Worm (Caenorhabditis elegans) whole organism, L3 larva: Measurements from ENCODE around the gene Y7A5A.3.

Experiments used
- ama-1 ChIP-seq: fragments of 150-350 bp; optimal IDR thresholded peaks from 2 replicates; lab custom pipeline; 2018
- ceh-28 ChIP-seq: fragments of 150-350 bp; optimal IDR thresholded peaks from 2 replicates; lab custom pipeline; 2014; ENCODE audit warnings: missing biosample characterization, missing genetic modification reagents, missing genetic modification characterization
- ceh-82 ChIP-seq: fragments of 150-350 bp; optimal IDR thresholded peaks from 2 replicates; lab custom pipeline; 2014; ENCODE audit warnings: missing biosample characterization, missing genetic modification characterization
- elt-1 ChIP-seq: fragments of 150-350 bp; optimal IDR thresholded peaks from 2 replicates; lab custom pipeline; 2014; ENCODE audit warnings: missing biosample characterization, missing genetic modification characterization
- eor-1 ChIP-seq, 2 experiments: fragments of 150-350 bp; optimal IDR thresholded peaks; 2 replicates each; lab custom pipeline; 2014 to 2018; ENCODE audit warnings: missing biosample characterization in 2 of 2, missing genetic modification characterization in 2 of 2
- fos-1 ChIP-seq: fragments of 150-350 bp; optimal IDR thresholded peaks from 2 replicates; lab custom pipeline; 2014; ENCODE audit warnings: missing biosample characterization, missing genetic modification characterization
- nhr-23 ChIP-seq: fragments of 150-350 bp; optimal IDR thresholded peaks from 2 replicates; lab custom pipeline; 2014; ENCODE audit warnings: missing biosample characterization, missing genetic modification reagents, missing genetic modification characterization
- nhr-76 ChIP-seq: fragments of 150-350 bp; sonication (generic microtip); optimal IDR thresholded peaks from 5 replicates; lab custom pipeline; 2014; ENCODE audit warnings: missing biosample characterization, missing genetic modification characterization
- nhr-77 ChIP-seq: fragments of 150-350 bp; optimal IDR thresholded peaks from 2 replicates; lab custom pipeline; 2014; ENCODE audit warnings: missing biosample characterization, missing genetic modification characterization
- pha-4 ChIP-seq: fragments of 150-350 bp; optimal IDR thresholded peaks from 2 replicates; lab custom pipeline; 2014; ENCODE audit warnings: missing biosample characterization, missing genetic modification reagents, missing genetic modification characterization
- snpc-4 ChIP-seq: fragments of 150-350 bp; optimal IDR thresholded peaks from 2 replicates; lab custom pipeline; 2014; ENCODE audit warnings: missing biosample characterization, missing genetic modification characterization
- tbx-2 ChIP-seq: sonication (generic microtip); optimal IDR thresholded peaks from 2 replicates; lab custom pipeline; 2016; ENCODE audit warnings: mild to moderate bottlenecking, missing genetic modification characterization, missing compliant biosample characterization

DNA sequence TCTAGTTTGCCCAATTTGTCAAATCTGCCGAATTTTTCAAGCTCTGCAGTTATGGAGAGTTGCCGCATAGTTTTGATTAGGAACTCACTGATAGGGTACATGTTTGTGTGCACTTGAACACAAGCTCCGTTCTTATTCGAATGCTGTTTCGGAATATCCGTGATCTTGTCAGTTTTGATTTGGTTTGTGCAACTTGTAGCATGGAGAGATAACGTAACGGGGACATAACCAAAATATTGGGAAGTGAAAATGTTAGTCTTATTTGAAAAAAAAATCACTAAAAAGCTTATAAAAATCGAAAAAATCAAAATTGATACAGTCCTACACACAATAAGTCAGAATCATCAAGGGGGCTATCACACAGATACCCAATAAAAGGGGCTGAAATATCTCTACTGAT, 2.4 kb downstream of the Y7A5A.3 start, which contains the start of gene Y7A5A.24:
- TF ChIP-seq elt-1: no peak
- no peak for TF ChIP-seq ceh-82 (tag; lab: Kevin White, UChicago)
- TF ChIP-seq fos-1 (tag; lab: Kevin White, UChicago): no peak
- no peak for TF ChIP-seq nhr-76
- TF ChIP-seq ceh-28 (tag; lab: Kevin White, UChicago): no peak
- TF ChIP-seq ama-1 (lab: Kevin White, UChicago): no peak
- no peak for TF ChIP-seq tbx-2 (tag; lab: Kevin White, UChicago)
- TF ChIP-seq pha-4 (tag; lab: Kevin White, UChicago): no peak
- no peak for TF ChIP-seq nhr-77 (tag; lab: Kevin White, UChicago)
- TF ChIP-seq nhr-23 (tag; lab: Kevin White, UChicago): no peak
- TF ChIP-seq eor-1 (tag; optimal IDR thresholded peaks at IDR 0.05; lab: Kevin White, UChicago): no peak
- no peak for TF ChIP-seq snpc-4 (tag; lab: Kevin White, UChicago)
